Worm (Caenorhabditis elegans) whole organism, L3 larva: ENCODE results near the gene elt-4.

Experiments
- ZK546.5 ChIP-seq: sonication (generic microtip); optimal IDR thresholded peaks from 2 replicates; lab custom pipeline; 2017; ENCODE audit warnings: missing biosample characterization, missing genetic modification characterization
- ama-1 ChIP-seq: fragments of 150-350 bp; optimal IDR thresholded peaks from 2 replicates; lab custom pipeline; 2018
- ceh-16 ChIP-seq: sonication (generic microtip); optimal IDR thresholded peaks from 2 replicates; lab custom pipeline; 2017; ENCODE audit warnings: missing biosample characterization, missing genetic modification characterization
- lin-15B ChIP-seq: fragments of 150-350 bp; optimal IDR thresholded peaks from 2 replicates; lab custom pipeline; 2014; ENCODE audit warnings: missing biosample characterization, missing genetic modification characterization
- lin-39 ChIP-seq: fragments of 150-350 bp; optimal IDR thresholded peaks from 2 replicates; lab custom pipeline; 2018; ENCODE audit warnings: missing biosample characterization, missing genetic modification reagents, missing genetic modification characterization
- mdl-1 ChIP-seq: fragments of 150-350 bp; optimal IDR thresholded peaks from 2 replicates; lab custom pipeline; 2014; ENCODE audit warnings: missing biosample characterization, missing genetic modification characterization
- nhr-12 ChIP-seq: fragments of 150-350 bp; optimal IDR thresholded peaks from 2 replicates; lab custom pipeline; 2014; ENCODE audit warnings: missing biosample characterization, missing genetic modification characterization
- nhr-237 ChIP-seq: fragments of 150-350 bp; optimal IDR thresholded peaks from 2 replicates; lab custom pipeline; 2014; ENCODE audit warnings: missing biosample characterization, missing genetic modification characterization
- nhr-76 ChIP-seq: fragments of 150-350 bp; sonication (generic microtip); optimal IDR thresholded peaks from 5 replicates; lab custom pipeline; 2014; ENCODE audit warnings: missing biosample characterization, missing genetic modification characterization
- skn-1 ChIP-seq: fragments of 150-350 bp; optimal IDR thresholded peaks from 2 replicates; lab custom pipeline; 2014; ENCODE audit warnings: missing biosample characterization, missing genetic modification characterization
- snpc-4 ChIP-seq: fragments of 150-350 bp; optimal IDR thresholded peaks from 2 replicates; lab custom pipeline; 2014; ENCODE audit warnings: missing biosample characterization, missing genetic modification characterization
- tbx-2 ChIP-seq: sonication (generic microtip); optimal IDR thresholded peaks from 2 replicates; lab custom pipeline; 2016; ENCODE audit warnings: mild to moderate bottlenecking, missing genetic modification characterization, missing compliant biosample characterization

DNA sequence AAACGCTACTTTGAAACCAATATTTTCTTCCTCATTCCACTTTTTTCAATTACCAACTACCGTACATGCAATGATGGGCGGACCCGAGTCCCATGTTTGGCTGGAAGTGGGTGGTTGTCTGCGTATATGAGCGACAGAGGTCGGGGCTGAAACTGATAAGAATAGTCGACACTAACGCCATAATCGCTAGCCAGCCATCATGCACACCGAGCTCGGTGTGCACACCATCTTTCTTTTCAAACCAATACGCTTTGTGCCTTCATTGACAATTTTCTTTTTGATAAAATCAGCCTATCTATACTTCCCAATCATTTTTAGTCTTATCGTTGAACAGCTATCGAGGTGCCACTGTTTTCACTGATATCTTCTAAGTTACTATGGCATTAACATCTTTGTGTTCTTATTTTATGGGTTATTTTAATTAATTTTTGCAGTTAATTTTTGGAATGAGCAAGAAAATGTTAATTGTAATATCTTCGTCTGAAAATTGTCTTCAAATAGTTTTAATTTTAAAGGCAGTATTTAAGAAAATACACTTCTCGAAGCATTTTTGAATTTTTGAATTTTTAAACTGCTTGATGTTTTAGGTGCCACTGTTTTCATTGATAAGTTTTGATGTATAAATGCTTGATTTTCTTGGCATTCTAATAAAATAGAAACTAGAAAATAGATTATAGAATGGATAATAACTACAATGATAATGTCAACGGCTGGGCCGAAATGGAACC is 5.4 kb downstream of the elt-4 start, which contains the start of gene elt-2:
- TF ChIP-seq tbx-2 (no peak), ceh-16 (tag; lab: Kevin White, UChicago) (no peak), nhr-12 (no peak), nhr-237 (no peak), snpc-4 (no peak), ama-1 (no peak), lin-39 (tag; lab: Kevin White, UChicago) (no peak), lin-15B (tag; lab: Kevin White, UChicago) (no peak), nhr-76 (tag; lab: Kevin White, UChicago) (no peak), ZK546.5 (tag; lab: Kevin White, UChicago) (no peak), mdl-1 (tag; lab: Kevin White, UChicago) (no peak), skn-1 (no peak)
